Worm (Caenorhabditis elegans) whole organism, young adult: ENCODE data around the gene ceh-37.

Experiments
- F37B4.10 ChIP-seq: fragments of 200-800 bp; sonication (Bioruptor generic); IDR thresholded peaks from 2 replicates; pipeline ENCODE4 v1.3.6; 2022; ENCODE audit warnings: missing genetic modification characterization, missing compliant biosample characterization
- F39B2.1 ChIP-seq: fragments of 200-800 bp; sonication (Bioruptor generic); IDR thresholded peaks from 2 replicates; pipeline ENCODE4 v1.3.6; 2022; ENCODE audit warnings: missing genetic modification reagents, missing genetic modification characterization, missing compliant biosample characterization
- F57C9.4 ChIP-seq: sonication (generic microtip); optimal IDR thresholded peaks from 2 replicates; lab custom pipeline; 2017; ENCODE audit warnings: mild to moderate bottlenecking, missing genetic modification characterization, missing compliant biosample characterization
- K11D2.4 ChIP-seq: fragments of 200-800 bp; sonication (Bioruptor generic); IDR thresholded peaks from 2 replicates; pipeline ENCODE4 v1.3.6; 2022; ENCODE audit warnings: missing genetic modification reagents, missing genetic modification characterization, missing compliant biosample characterization
- atf-7 ChIP-seq: sonication (generic microtip); optimal IDR thresholded peaks from 2 replicates; lab custom pipeline; 2017; ENCODE audit warnings: mild to moderate bottlenecking, missing genetic modification characterization, missing compliant biosample characterization
- athp-1 ChIP-seq: sonication (generic microtip); optimal IDR thresholded peaks from 2 replicates; lab custom pipeline; 2017; ENCODE audit warnings: mild to moderate bottlenecking, missing genetic modification characterization, missing compliant biosample characterization
- attf-3 ChIP-seq: fragments of 200-800 bp; sonication (Bioruptor generic); conservative IDR thresholded peaks from 2 replicates; pipeline ENCODE4 v1.3.6; 2022; ENCODE audit warnings: missing genetic modification reagents, missing genetic modification characterization, missing compliant biosample characterization
- bed-1 ChIP-seq: fragments of 200-800 bp; sonication (Bioruptor generic); IDR thresholded peaks from 2 replicates; pipeline ENCODE4 v1.3.6; 2022; ENCODE audit warnings: missing genetic modification reagents, missing genetic modification characterization, missing compliant biosample characterization
- efl-1 ChIP-seq: fragments of 150-350 bp; optimal IDR thresholded peaks from 2 replicates; lab custom pipeline; 2014; ENCODE audit warnings: missing biosample characterization, missing genetic modification reagents, missing genetic modification characterization
- egrh-3 ChIP-seq: fragments of 200-800 bp; sonication (Bioruptor generic); IDR thresholded peaks from 2 replicates; pipeline ENCODE4 v1.3.6; 2022; ENCODE audit warnings: missing genetic modification reagents, missing genetic modification characterization, missing compliant biosample characterization
- ets-4 ChIP-seq: fragments of 200-800 bp; sonication (Bioruptor generic); optimal IDR thresholded peaks from 2 replicates; lab custom pipeline; 2018; ENCODE audit warnings: mild to moderate bottlenecking, missing genetic modification characterization, missing compliant biosample characterization
- gei-17 ChIP-seq: fragments of 200-800 bp; sonication (Bioruptor generic); optimal IDR thresholded peaks from 2 replicates; lab custom pipeline; 2018; ENCODE audit warnings: mild to moderate bottlenecking, missing genetic modification characterization, missing compliant biosample characterization
- him-1 ChIP-seq: sonication (generic microtip); optimal IDR thresholded peaks from 2 replicates; lab custom pipeline; 2016; ENCODE audit warnings: missing genotype, missing genetic modification reagents, missing genetic modification characterization, missing compliant biosample characterization
- lin-26 ChIP-seq: fragments of 200-800 bp; sonication (Bioruptor generic); IDR thresholded peaks from 2 replicates; pipeline ENCODE4 v1.3.6; 2022; ENCODE audit warnings: missing genetic modification reagents, missing genetic modification characterization, missing compliant biosample characterization
- lsy-27 ChIP-seq: sonication (generic microtip); optimal IDR thresholded peaks from 2 replicates; lab custom pipeline; 2017; ENCODE audit warnings: missing genetic modification characterization, mild to moderate bottlenecking, missing compliant biosample characterization, antibody characterized with exemption, missing genotype, borderline replicate concordance; ENCODE audit not compliant: insufficient read depth
- pha-4 ChIP-seq: fragments of 150-350 bp; sonication (generic microtip); optimal IDR thresholded peaks from 2 replicates; lab custom pipeline; 2014; ENCODE audit warnings: missing biosample characterization, missing genetic modification reagents, missing genetic modification characterization
- sptf-2 ChIP-seq: fragments of 200-800 bp; sonication (Bioruptor generic); optimal IDR thresholded peaks from 2 replicates; lab custom pipeline; 2018; ENCODE audit warnings: mild to moderate bottlenecking, missing genetic modification characterization, missing compliant biosample characterization

The ceh-37 gene

DNA sequence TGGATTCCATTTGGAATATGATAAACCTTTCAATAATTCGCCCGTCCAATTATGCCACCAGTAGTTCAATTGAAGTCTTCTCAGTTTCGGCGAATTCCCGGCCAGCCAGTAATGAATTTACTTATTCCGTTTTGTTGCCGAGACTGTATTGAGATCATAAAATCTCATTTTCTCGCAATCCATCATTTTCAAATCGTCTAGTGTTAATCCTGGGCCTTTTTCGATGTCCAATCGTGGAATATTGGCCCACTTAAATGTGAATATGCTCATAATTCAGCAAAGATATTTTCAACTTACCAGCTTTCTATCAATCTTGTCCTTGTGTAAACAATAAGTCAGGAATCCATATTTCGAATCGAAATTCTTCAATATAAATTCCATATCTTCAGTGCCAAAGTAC lies 55.2 kb downstream of the ceh-37 start:
- TF ChIP-seq athp-1 (tag; lab: Kevin White, UChicago) = no peak

DNA sequence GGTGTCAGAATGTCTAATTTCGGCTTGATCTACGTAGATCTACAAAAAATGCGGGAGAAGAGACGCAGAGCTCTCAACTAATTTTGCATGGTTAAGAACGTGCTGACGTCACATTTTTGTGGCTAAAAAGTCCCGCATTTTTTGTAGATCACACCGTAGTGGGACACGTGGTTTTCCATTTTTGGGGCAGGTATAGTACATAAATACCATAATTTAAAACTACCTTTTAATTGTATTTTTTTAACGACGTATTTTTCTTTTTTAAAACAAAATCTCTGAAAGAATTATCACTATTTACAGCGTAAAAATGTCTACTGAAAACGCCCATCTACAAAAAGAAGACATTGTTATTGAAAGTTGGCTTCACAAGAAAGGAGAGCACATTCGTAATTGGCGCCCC lies 60.4 kb downstream of the ceh-37 start, which contains the start of gene akt-2:
Gene akt-2, plus strand, starts transcription at position 301 of the 400 bp plus-strand sequence.
- TF ChIP-seq sptf-2 (no peak), F57C9.4 (tag; lab: Kevin White, UChicago) (no peak), atf-7 (tag; lab: Kevin White, UChicago) (no peak), him-1 (tag; lab: Kevin White, UChicago) (no peak), F39B2.1 (GFP tag; lab: Robert Waterston, UW) (no peak), lsy-27 (no peak), F37B4.10 (GFP tag; lab: Robert Waterston, UW) (no peak), pha-4 (tag; lab: Kevin White, UChicago) (no peak), ets-4 (no peak), gei-17 (GFP tag; lab: Kevin White, UChicago) (no peak), K11D2.4 (GFP tag; lab: Robert Waterston, UW) (no peak), attf-3 (no peak), egrh-3 (GFP tag; lab: Robert Waterston, UW) (no peak), efl-1 (GFP tag; lab: Kevin White, UChicago) (no peak), lin-26 (no peak), bed-1 (GFP tag; lab: Robert Waterston, UW) (no peak)
